Worm (Caenorhabditis elegans): ENCODE measurements around the gene idpp-16.

ce11 chrV:11613007-11613406 is 6.7 kb upstream of the idpp-16 start, which contains the start of gene tag-290:
- TF ChIP-seq ama-1 (optimal IDR thresholded peaks at IDR 0.05) (no peak), tra-4 (tag; optimal IDR thresholded peaks at IDR 0.05) (no peak), sea-1 (GFP tag; conservative IDR thresholded peaks at IDR 0.05) (no peak), B0310.2 (tag; optimal IDR thresholded peaks at IDR 0.05) (no peak), hnd-1 (tag; optimal IDR thresholded peaks at IDR 0.05) (no peak), aly-1 (tag; optimal IDR thresholded peaks at IDR 0.05) (no peak)
